ENCODE assay signal across 4 fruit fly cellular contexts in genomic region chrX:6983500-6984320, dm6.
TF ChIP-seq lines count a peak whose summit lies in the region.

No protein-coding gene starts in this region.

- no peak for TF ChIP-seq CTCF in whole organism, embryonic (GFP tag; optimal IDR thresholded peaks at IDR 0.05; lab: Kevin White, UChicago)

TF ChIP-seq in whole organism, embryonic, 481 proteins besides CTCF, POLR2A, EP300 and RAD21 (continues in another document):
- TF ChIP-seq slbo (GFP tag; IDR thresholded peaks at IDR 0.05; lab: Robert Waterston, UW) (no peak), pros (GFP tag; optimal IDR thresholded peaks at IDR 0.05; lab: Kevin White, UChicago) (peak; percentile 79), CG18011 (GFP tag; optimal IDR thresholded peaks at IDR 0.05; lab: Kevin White, UChicago) (no peak), HLHmδ (GFP tag; optimal IDR thresholded peaks at IDR 0.05; lab: Kevin White, UChicago) (no peak), bbx (GFP tag; IDR thresholded peaks at IDR 0.05; lab: Robert Waterston, UW; ENCODE audit: partially characterized antibody) (peak; percentile 54), CG4404 (GFP tag; IDR thresholded peaks at IDR 0.05; lab: Robert Waterston, UW) (no peak), Poxn (GFP tag; IDR thresholded peaks at IDR 0.05; lab: Robert Waterston, UW) (no peak), CG4820 (GFP tag; optimal IDR thresholded peaks at IDR 0.05; lab: Kevin White, UChicago) (no peak), CG2120 (GFP tag; optimal IDR thresholded peaks at IDR 0.05; lab: Kevin White, UChicago) (no peak), CG15269 (tag; optimal IDR thresholded peaks at IDR 0.05; lab: Kevin White, UChicago) (no peak), CG10147 (GFP tag; optimal IDR thresholded peaks at IDR 0.05; lab: Kevin White, UChicago) (no peak), amos (GFP tag; IDR thresholded peaks at IDR 0.05; lab: Robert Waterston, UW; ENCODE audit: partially characterized antibody) (no peak), tll (GFP tag; optimal IDR thresholded peaks at IDR 0.05; lab: Kevin White, UChicago) (no peak), CG11504 (tag; optimal IDR thresholded peaks at IDR 0.05; lab: Kevin White, UChicago) (peak; percentile 41), CG11247 (GFP tag; IDR thresholded peaks at IDR 0.05; lab: Robert Waterston, UW) (no peak), ems (GFP tag; optimal IDR thresholded peaks at IDR 0.05; lab: Kevin White, UChicago) (no peak), NC2α (GFP tag; optimal IDR thresholded peaks at IDR 0.05; lab: Kevin White, UChicago) (no peak), Abd-B (GFP tag; optimal IDR thresholded peaks at IDR 0.05; lab: Kevin White, UChicago) (no peak), CG31388 (GFP tag; optimal IDR thresholded peaks at IDR 0.05; lab: Kevin White, UChicago) (no peak), CG8359 (GFP tag; optimal IDR thresholded peaks at IDR 0.05; lab: Kevin White, UChicago; ENCODE audit: borderline replicate concordance) (no peak), row (GFP tag; IDR thresholded peaks at IDR 0.05; lab: Robert Waterston, UW) (peak; percentile 44; the same call in 2 of the 3 replicates), gsb-n (tag; optimal IDR thresholded peaks at IDR 0.05; lab: Kevin White, UChicago) (no peak), pfk (GFP tag; optimal IDR thresholded peaks at IDR 0.05; lab: Kevin White, UChicago) (peak; percentile 48)

TF ChIP-seq in whole organism, prepupa, 60 proteins besides CTCF, POLR2A, EP300 and RAD21 (continues in another document):
- TF ChIP-seq cyc (GFP tag; optimal IDR thresholded peaks at IDR 0.05; lab: Kevin White, UChicago) (peak; percentile 5), acj6 (GFP tag; optimal IDR thresholded peaks at IDR 0.05; lab: Kevin White, UChicago) (peak; percentile 61), CG8319 (GFP tag; optimal IDR thresholded peaks at IDR 0.05; lab: Kevin White, UChicago) (no peak), vri (GFP tag; optimal IDR thresholded peaks at IDR 0.05; lab: Kevin White, UChicago) (no peak), CG34406 (GFP tag; optimal IDR thresholded peaks at IDR 0.05; lab: Kevin White, UChicago) (peak; percentile 51), CG31627 (GFP tag; optimal IDR thresholded peaks at IDR 0.05; lab: Kevin White, UChicago) (no peak), Sox14 (GFP tag; optimal IDR thresholded peaks at IDR 0.05; lab: Kevin White, UChicago) (no peak), topi (GFP tag; optimal IDR thresholded peaks at IDR 0.05; lab: Kevin White, UChicago) (peak; percentile 37), Eip75B (GFP tag; optimal IDR thresholded peaks at IDR 0.05; lab: Kevin White, UChicago) (peak; percentile 29), CG9139 (GFP tag; optimal IDR thresholded peaks at IDR 0.05; lab: Kevin White, UChicago) (peak; percentile 14), dac (GFP tag; optimal IDR thresholded peaks at IDR 0.05; lab: Kevin White, UChicago) (no peak), Blimp-1 (GFP tag; optimal IDR thresholded peaks at IDR 0.05; lab: Kevin White, UChicago) (peak; percentile 16), CG15336 (GFP tag; IDR thresholded peaks at IDR 0.05; lab: Robert Waterston, UW) (peak; percentile 58; the same call in 1 of the 2 replicates), esn (GFP tag; optimal IDR thresholded peaks at IDR 0.05; lab: Kevin White, UChicago) (peak; percentile 49), Hr4 (GFP tag; optimal IDR thresholded peaks at IDR 0.05; lab: Kevin White, UChicago) (no peak), achi (GFP tag; optimal IDR thresholded peaks at IDR 0.05; lab: Kevin White, UChicago) (peak; percentile 50), Smox (GFP tag; optimal IDR thresholded peaks at IDR 0.05; lab: Kevin White, UChicago) (peak; percentile 31), CG11902 (GFP tag; optimal IDR thresholded peaks at IDR 0.05; lab: Kevin White, UChicago) (no peak), CG6163 (GFP tag; IDR thresholded peaks at IDR 0.05; lab: Robert Waterston, UW) (peak; percentile 79), Eip93F (GFP tag; optimal IDR thresholded peaks at IDR 0.05; lab: Kevin White, UChicago) (no peak), CG11762 (GFP tag; optimal IDR thresholded peaks at IDR 0.05; lab: Kevin White, UChicago; ENCODE audit: insufficient read depth) (no peak), ss (GFP tag; optimal IDR thresholded peaks at IDR 0.05; lab: Kevin White, UChicago) (peak; percentile 87 to 88), net (GFP tag; optimal IDR thresholded peaks at IDR 0.05; lab: Kevin White, UChicago) (peak; percentile 42), Sox15 (GFP tag; optimal IDR thresholded peaks at IDR 0.05; lab: Kevin White, UChicago) (no peak)

TF ChIP-seq in whole organism, pupa, 21 proteins besides CTCF, POLR2A, EP300 and RAD21:
- peak; percentile 58 for TF ChIP-seq CG12605 (GFP tag; IDR thresholded peaks at IDR 0.05; lab: Robert Waterston, UW)
- TF ChIP-seq CG9948 (tag; optimal IDR thresholded peaks at IDR 0.05; lab: Kevin White, UChicago): peak; percentile 70
- peak; percentile 70 for TF ChIP-seq CG17806 (tag; optimal IDR thresholded peaks at IDR 0.05; lab: Kevin White, UChicago)
- peak; percentile 39 for TF ChIP-seq Pif1A (GFP tag; optimal IDR thresholded peaks at IDR 0.05; lab: Kevin White, UChicago)
- TF ChIP-seq CG14655 (GFP tag; optimal IDR thresholded peaks at IDR 0.05; lab: Kevin White, UChicago): peak; percentile 66
- TF ChIP-seq EcR (GFP tag; optimal IDR thresholded peaks at IDR 0.05; lab: Kevin White, UChicago): peak; percentile 50
- no peak for TF ChIP-seq CG32121 (GFP tag; IDR thresholded peaks at IDR 0.05; lab: Robert Waterston, UW)
- peak; percentile 71 for TF ChIP-seq CG15710 (tag; optimal IDR thresholded peaks at IDR 0.05; lab: Kevin White, UChicago)
- peak; percentile 42 for TF ChIP-seq Pif1B (GFP tag; optimal IDR thresholded peaks at IDR 0.05; lab: Kevin White, UChicago)
- no peak for TF ChIP-seq CG10348 (GFP tag; IDR thresholded peaks at IDR 0.05; lab: Robert Waterston, UW)
- TF ChIP-seq CG13204 (GFP tag; optimal IDR thresholded peaks at IDR 0.05; lab: Kevin White, UChicago): peak; percentile 30
- peak; percentile 71 for TF ChIP-seq Snoo (tag; optimal IDR thresholded peaks at IDR 0.05; lab: Kevin White, UChicago)
- TF ChIP-seq gl (tag; optimal IDR thresholded peaks at IDR 0.05; lab: Kevin White, UChicago): no peak
- TF ChIP-seq D1 (tag; optimal IDR thresholded peaks at IDR 0.05; lab: Kevin White, UChicago): no peak
- peak; percentile 78 for TF ChIP-seq CG8159 (tag; optimal IDR thresholded peaks at IDR 0.05; lab: Kevin White, UChicago)
- peak; percentile 27 for TF ChIP-seq CG8301 (tag; optimal IDR thresholded peaks at IDR 0.05; lab: Kevin White, UChicago)
- no peak for TF ChIP-seq Ets98B (GFP tag; IDR thresholded peaks at IDR 0.05; lab: Robert Waterston, UW)
- TF ChIP-seq CG4496 (GFP tag; IDR thresholded peaks at IDR 0.05; lab: Robert Waterston, UW): peak; percentile 58; the same call in 2 of the 3 replicates
- peak; percentile 43 for TF ChIP-seq CG34367 (tag; optimal IDR thresholded peaks at IDR 0.05; lab: Kevin White, UChicago)
- no peak for TF ChIP-seq rn (GFP tag; IDR thresholded peaks at IDR 0.05; lab: Robert Waterston, UW)
- TF ChIP-seq fd96Ca (GFP tag; IDR thresholded peaks at IDR 0.05; lab: Robert Waterston, UW): no peak

TF ChIP-seq in whole organism, wandering third instar larva, 38 proteins besides CTCF, POLR2A, EP300 and RAD21 (continues in another document):
- no peak for TF ChIP-seq CG9705 (GFP tag; optimal IDR thresholded peaks at IDR 0.05; lab: Kevin White, UChicago)
- TF ChIP-seq OdsH (GFP tag; optimal IDR thresholded peaks at IDR 0.05; lab: Kevin White, UChicago): peak; percentile 52
- peak; percentile 47 for TF ChIP-seq brk (GFP tag; optimal IDR thresholded peaks at IDR 0.05; lab: Kevin White, UChicago)
- no peak for TF ChIP-seq Rel (GFP tag; optimal IDR thresholded peaks at IDR 0.05; lab: Kevin White, UChicago)
- TF ChIP-seq Rel (tag; optimal IDR thresholded peaks at IDR 0.05; lab: Kevin White, UChicago): no peak
- no peak for TF ChIP-seq jim (GFP tag; optimal IDR thresholded peaks at IDR 0.05; lab: Kevin White, UChicago)
- TF ChIP-seq ey (GFP tag; optimal IDR thresholded peaks at IDR 0.05; lab: Kevin White, UChicago): peak; percentile 25
- no peak for TF ChIP-seq dsf (GFP tag; optimal IDR thresholded peaks at IDR 0.05; lab: Kevin White, UChicago; ENCODE audit: borderline replicate concordance)
- TF ChIP-seq h (GFP tag; optimal IDR thresholded peaks at IDR 0.05; lab: Kevin White, UChicago): peak; percentile 19
- TF ChIP-seq Sp1 (GFP tag; optimal IDR thresholded peaks at IDR 0.05; lab: Kevin White, UChicago): peak; percentile 73
- peak; percentile 92 for TF ChIP-seq psq (GFP tag; optimal IDR thresholded peaks at IDR 0.05; lab: Kevin White, UChicago)
- peak; percentile 34 for TF ChIP-seq dmrt93B (GFP tag; optimal IDR thresholded peaks at IDR 0.05; lab: Kevin White, UChicago)
- peak in 1 of 2 experiments; percentile 60 for TF ChIP-seq dl (GFP tag; optimal IDR thresholded peaks at IDR 0.05; lab: Kevin White, UChicago; ENCODE audit: insufficient read depth in 1 of 2, partially characterized antibody in 2 of 2)
- peak in 1 of 2 experiments; percentile 78 for TF ChIP-seq foxo (GFP tag; optimal IDR thresholded peaks at IDR 0.05; lab: Kevin White, UChicago)
- TF ChIP-seq Hnf4 (GFP tag; optimal IDR thresholded peaks at IDR 0.05; lab: Kevin White, UChicago): peak; percentile 11
- no peak for TF ChIP-seq CG32264 (GFP tag; optimal IDR thresholded peaks at IDR 0.05; lab: Kevin White, UChicago)
- TF ChIP-seq pan (optimal IDR thresholded peaks at IDR 0.05; lab: Kevin White, UChicago): no peak
- TF ChIP-seq CrebA (GFP tag; optimal IDR thresholded peaks at IDR 0.05; lab: Kevin White, UChicago; ENCODE audit: borderline replicate concordance): no peak
- no peak for TF ChIP-seq Hr83 (GFP tag; optimal IDR thresholded peaks at IDR 0.05; lab: Kevin White, UChicago; ENCODE audit: poor library complexity, severe bottlenecking)
- no peak for TF ChIP-seq sage (GFP tag; optimal IDR thresholded peaks at IDR 0.05; lab: Kevin White, UChicago)
- no peak for TF ChIP-seq Myc (optimal IDR thresholded peaks at IDR 0.05; lab: Kevin White, UChicago)
- TF ChIP-seq Hr78 (GFP tag; optimal IDR thresholded peaks at IDR 0.05; lab: Kevin White, UChicago): no peak
- TF ChIP-seq sv (GFP tag; optimal IDR thresholded peaks at IDR 0.05; lab: Kevin White, UChicago): no peak
- no peak for TF ChIP-seq Jra (GFP tag; optimal IDR thresholded peaks at IDR 0.05; lab: Kevin White, UChicago)
- TF ChIP-seq br (GFP tag; optimal IDR thresholded peaks at IDR 0.05; lab: Kevin White, UChicago): no peak
- no peak for TF ChIP-seq lola (GFP tag; optimal IDR thresholded peaks at IDR 0.05; lab: Kevin White, UChicago)
- TF ChIP-seq woc (GFP tag; optimal IDR thresholded peaks at IDR 0.05; lab: Kevin White, UChicago): peak; percentile 18
- TF ChIP-seq HLH106 (tag; optimal IDR thresholded peaks at IDR 0.05; lab: Kevin White, UChicago): peak; percentile 47
- no peak for TF ChIP-seq tai (GFP tag; optimal IDR thresholded peaks at IDR 0.05; lab: Kevin White, UChicago)
- TF ChIP-seq Dif (GFP tag; optimal IDR thresholded peaks at IDR 0.05; lab: Kevin White, UChicago; ENCODE audit: partially characterized antibody): peak; percentile 34
- peak; percentile 30 for TF ChIP-seq Vsx2 (GFP tag; optimal IDR thresholded peaks at IDR 0.05; lab: Kevin White, UChicago; ENCODE audit: partially characterized antibody)
- peak; percentile 49 for TF ChIP-seq rgr (GFP tag; optimal IDR thresholded peaks at IDR 0.05; lab: Kevin White, UChicago)

Comparison
In these comparisons a context has a peak if more than half of its experiments do, and no peak if none do; other contexts are left out.
1. Of the 7 proteins assayed by ChIP-seq in both whole organism, embryonic and whole organism, prepupa: peak only in whole organism, embryonic: none; only in whole organism, prepupa: Blimp-1, CG16779, CG6854, Gug, Lpt and Sox102F; in both: none; in neither: 1.